ENCODE assay signal across 2 fruit fly cellular contexts in genomic region chr2L:21316716-21317115, dm6.
A peak's percentile ranks its signal among the peaks of the same experiment; 100 is the strongest.
TF ChIP-seq lines count a peak whose summit lies in the region.

No protein-coding gene starts in this region.

- no peak for TF ChIP-seq CTCF in whole organism, embryonic (GFP tag; optimal IDR thresholded peaks at IDR 0.05; lab: Kevin White, UChicago)

TF ChIP-seq in whole organism, adult, 20 proteins besides CTCF, POLR2A, EP300 and RAD21:
- TF ChIP-seq cnc (optimal IDR thresholded peaks at IDR 0.05; lab: Kevin White, UChicago) (no peak), kay (GFP tag; lab: Kevin White, UChicago; ENCODE audit: borderline replicate concordance) (peak; percentile 84)
TF ChIP-seq in whole organism, adult: peak in this region for 1.

TF ChIP-seq in whole organism, embryonic, 481 proteins besides CTCF, POLR2A, EP300 and RAD21:
- TF ChIP-seq CG2875 (GFP tag; optimal IDR thresholded peaks at IDR 0.05; lab: Kevin White, UChicago) (no peak), CG6254 (GFP tag; optimal IDR thresholded peaks at IDR 0.05; lab: Kevin White, UChicago) (no peak), CG11398 (GFP tag; optimal IDR thresholded peaks at IDR 0.05; lab: Kevin White, UChicago) (no peak), sens (GFP tag; lab: Kevin White, UChicago) (peak; percentile 29), eve (GFP tag; optimal IDR thresholded peaks at IDR 0.05; lab: Kevin White, UChicago) (peak in 1 of 2 experiments; percentile 51), run (tag; optimal IDR thresholded peaks at IDR 0.05; lab: Kevin White, UChicago) (no peak), CG10654 (GFP tag; optimal IDR thresholded peaks at IDR 0.05; lab: Kevin White, UChicago) (no peak), cwo (GFP tag; optimal IDR thresholded peaks at IDR 0.05; lab: Kevin White, UChicago) (no peak), chinmo (GFP tag; IDR thresholded peaks at IDR 0.05; lab: Robert Waterston, UW; ENCODE audit: partially characterized antibody) (peak; percentile 89; the same call in 3 of the 4 replicates), CG17912 (GFP tag; optimal IDR thresholded peaks at IDR 0.05; lab: Kevin White, UChicago) (no peak), CG4404 (GFP tag; IDR thresholded peaks at IDR 0.05; lab: Robert Waterston, UW) (no peak), so (GFP tag; IDR thresholded peaks at IDR 0.05; lab: Robert Waterston, UW) (no peak), gsb (GFP tag; IDR thresholded peaks at IDR 0.05; lab: Robert Waterston, UW) (no peak), danr (GFP tag; IDR thresholded peaks at IDR 0.05; lab: Robert Waterston, UW) (no peak), CG14014 (GFP tag; IDR thresholded peaks at IDR 0.05; lab: Robert Waterston, UW) (no peak), onecut (GFP tag; IDR thresholded peaks at IDR 0.05; lab: Robert Waterston, UW) (peak; percentile 86), hkb (optimal IDR thresholded peaks at IDR 0.05; lab: Kevin White, UChicago) (no peak), hkb (GFP tag; IDR thresholded peaks at IDR 0.05; lab: Robert Waterston, UW) (no peak), dimm (GFP tag; IDR thresholded peaks at IDR 0.05; lab: Robert Waterston, UW) (no peak), CG12942 (GFP tag; optimal IDR thresholded peaks at IDR 0.05; lab: Kevin White, UChicago) (no peak), CG1832 (GFP tag; optimal IDR thresholded peaks at IDR 0.05; lab: Kevin White, UChicago) (no peak), tio (GFP tag; optimal IDR thresholded peaks at IDR 0.05; lab: Kevin White, UChicago) (no peak)

Comparison
In these comparisons a context has a peak if more than half of its experiments do, and no peak if none do; other contexts are left out.
1. Of the 1 proteins assayed by ChIP-seq in both whole organism, embryonic and whole organism, adult: peak only in whole organism, embryonic: none; only in whole organism, adult: kay; in both: none; in neither: 0.